Worm (Caenorhabditis elegans): ENCODE results near the gene mig-2.

- TF ChIP-seq hlh-1 (tag; optimal IDR thresholded peaks at IDR 0.05) (no peak), nhr-237 (tag; optimal IDR thresholded peaks at IDR 0.05) (no peak)
These were observed 7.9 kb downstream of the mig-2 start, which contains the start of gene C35C5.10 for ce11 chrX:11556194-11556739.
